Worm (Caenorhabditis elegans): ENCODE measurements around the gene T22F3.7.

T22F3.7 gene

ce11 chrV:3632249-3633030 lies 32.0 kb upstream of the T22F3.7 start:
- peak in 1 of 2 experiments; percentile 40 for TF ChIP-seq lin-35 (GFP tag; optimal IDR thresholded peaks at IDR 0.05)
- TF ChIP-seq unc-130 (tag; optimal IDR thresholded peaks at IDR 0.05): no peak
- no peak for TF ChIP-seq grh-1 (GFP tag; IDR thresholded peaks at IDR 0.05)
- no peak for TF ChIP-seq pqm-1 (tag; optimal IDR thresholded peaks at IDR 0.05)
- peak; percentile 37 for TF ChIP-seq nhr-90 (tag; optimal IDR thresholded peaks at IDR 0.05; ENCODE audit: poor library complexity)
- no peak for TF ChIP-seq lin-39 (tag; optimal IDR thresholded peaks at IDR 0.05)
- TF ChIP-seq nhr-71 (tag; optimal IDR thresholded peaks at IDR 0.05): peak; percentile 30
- no peak for TF ChIP-seq sup-37 (GFP tag; optimal IDR thresholded peaks at IDR 0.05)
- no peak for TF ChIP-seq xbp-1 (tag; optimal IDR thresholded peaks at IDR 0.05)
- no peak for TF ChIP-seq C16A3.4 (tag; optimal IDR thresholded peaks at IDR 0.05)
- TF ChIP-seq mef-2 (tag; optimal IDR thresholded peaks at IDR 0.05): no peak
- no peak for TF ChIP-seq nhr-47 (tag; optimal IDR thresholded peaks at IDR 0.05)
- no peak for TF ChIP-seq efl-1 (optimal IDR thresholded peaks at IDR 0.05)
- no peak for TF ChIP-seq efl-1 (GFP tag; optimal IDR thresholded peaks at IDR 0.05 in 1 of 2)
- TF ChIP-seq nhr-12 (tag; optimal IDR thresholded peaks at IDR 0.05): no peak
- TF ChIP-seq lsy-2 (tag; optimal IDR thresholded peaks at IDR 0.05): no peak
- TF ChIP-seq nhr-11 (tag; optimal IDR thresholded peaks at IDR 0.05): no peak
- TF ChIP-seq elt-2 (tag; optimal IDR thresholded peaks at IDR 0.05): peak; percentile 84
- no peak for TF ChIP-seq sox-4 (tag; optimal IDR thresholded peaks at IDR 0.05)
- TF ChIP-seq hlh-17 (GFP tag; optimal IDR thresholded peaks at IDR 0.05; ENCODE audit: borderline replicate concordance): no peak
- TF ChIP-seq aha-1 (tag; optimal IDR thresholded peaks at IDR 0.05): no peak
- no peak for TF ChIP-seq sptf-1 (tag; optimal IDR thresholded peaks at IDR 0.05)
- no peak for TF ChIP-seq vab-15 (tag; optimal IDR thresholded peaks at IDR 0.05)
- no peak for TF ChIP-seq zag-1 (tag; optimal IDR thresholded peaks at IDR 0.05)
- peak in 1 of 2 experiments; percentile 13 for TF ChIP-seq mdl-1 (tag; optimal IDR thresholded peaks at IDR 0.05)
- TF ChIP-seq tbx-2 (tag; optimal IDR thresholded peaks at IDR 0.05): no peak
- no peak for TF ChIP-seq Y116A8C.19 (tag; optimal IDR thresholded peaks at IDR 0.05; ENCODE audit: borderline replicate concordance)
- TF ChIP-seq ceh-82 (tag; optimal IDR thresholded peaks at IDR 0.05): no peak
- no peak for TF ChIP-seq ceh-8 (GFP tag; optimal IDR thresholded peaks at IDR 0.05)

ce11 chrV:3631591-3631990 lies 31.1 kb upstream of the T22F3.7 start, which contains the start of gene F59B1.6:
TSS of gene F59B1.6 (minus strand) at chrV:3631691.
- TF ChIP-seq mep-1 (tag; optimal IDR thresholded peaks at IDR 0.05): no peak
- TF ChIP-seq rnt-1 (tag; optimal IDR thresholded peaks at IDR 0.05): no peak
- TF ChIP-seq pax-3 (tag; optimal IDR thresholded peaks at IDR 0.05): no peak
- no peak for TF ChIP-seq sptf-1 (tag; optimal IDR thresholded peaks at IDR 0.05)
- no peak for TF ChIP-seq dpl-1 (GFP tag; optimal IDR thresholded peaks at IDR 0.05)
- TF ChIP-seq unc-98 (GFP tag; IDR thresholded peaks at IDR 0.05): no peak
- no peak for TF ChIP-seq lin-14 (GFP tag; optimal IDR thresholded peaks at IDR 0.05)
- no peak for TF ChIP-seq ama-1 (optimal IDR thresholded peaks at IDR 0.05)
- no peak for TF ChIP-seq aha-1 (tag; optimal IDR thresholded peaks at IDR 0.05)
- TF ChIP-seq mdl-1 (tag; optimal IDR thresholded peaks at IDR 0.05): no peak
- no peak for TF ChIP-seq swsn-7 (tag; optimal IDR thresholded peaks at IDR 0.05)
- TF ChIP-seq F16B12.6 (tag; optimal IDR thresholded peaks at IDR 0.05): no peak
- no peak for TF ChIP-seq zip-4 (GFP tag; optimal IDR thresholded peaks at IDR 0.05)

ce11 chrV:3626944-3627343 lies 26.5 kb upstream of the T22F3.7 start, which contains the start of gene F59B1.4:
TSS of gene F59B1.4 (minus strand) at chrV:3627044.
- TF ChIP-seq lin-14 (GFP tag; optimal IDR thresholded peaks at IDR 0.05): no peak

Data from whole organism, L1 larva.